Fruit fly (Drosophila melanogaster) whole organism, wandering third instar larva: ENCODE data around the gene CG43759.

ENCODE experiments used
- Abd-B ChIP-seq: fragments of >200 bp; optimal IDR thresholded peaks from 2 replicates; lab custom pipeline; 2017; ENCODE audit warnings: missing biosample characterization, missing genetic modification characterization
- CG32264 ChIP-seq: fragments of 200-800 bp; sonication (Bioruptor generic); optimal IDR thresholded peaks from 2 replicates; lab custom pipeline; 2016; ENCODE audit warnings: missing biosample characterization, missing genetic modification characterization
- CG9705 ChIP-seq: fragments of 200-800 bp; sonication (Bioruptor generic); optimal IDR thresholded peaks from 2 replicates; lab custom pipeline; 2018; ENCODE audit warnings: missing biosample characterization, mild to moderate bottlenecking, missing genetic modification characterization
- CrebA ChIP-seq: fragments of 200-800 bp; sonication (Bioruptor generic); optimal IDR thresholded peaks from 2 replicates; lab custom pipeline; 2016; ENCODE audit warnings: missing biosample characterization, mild to moderate bottlenecking, missing genetic modification characterization, borderline replicate concordance
- Dfd ChIP-seq: fragments of >200 bp; optimal IDR thresholded peaks from 2 replicates; lab custom pipeline; 2017; ENCODE audit warnings: missing biosample characterization, missing genetic modification characterization
- Dif ChIP-seq: fragments of 200-275, 200-300 bp; sonication (Bioruptor generic); optimal IDR thresholded peaks from 2 replicates; lab custom pipeline; 2018; ENCODE audit warnings: missing biosample characterization, missing genetic modification characterization; ENCODE audit not compliant: partially characterized antibody
- GATAd ChIP-seq: sonication (Bioruptor generic); optimal IDR thresholded peaks from 2 replicates; lab custom pipeline; 2016; ENCODE audit warnings: missing biosample characterization, missing genetic modification characterization
- HLH106 ChIP-seq: fragments of 200-800 bp; optimal IDR thresholded peaks from 3 replicates; lab custom pipeline; 2019; ENCODE audit warnings: missing biosample characterization, mild to moderate bottlenecking, missing genetic modification characterization, moderate library complexity
- Hnf4 ChIP-seq: fragments of 200-800 bp; sonication (Bioruptor generic); optimal IDR thresholded peaks from 2 replicates; lab custom pipeline; 2016; ENCODE audit warnings: missing biosample characterization, mild to moderate bottlenecking, missing genetic modification characterization
- Hr78 ChIP-seq: fragments of >200 bp; optimal IDR thresholded peaks from 2 replicates; lab custom pipeline; 2017; ENCODE audit warnings: missing biosample characterization, missing genetic modification characterization
- Hr83 ChIP-seq: fragments of 200-300 bp; sonication (Bioruptor generic); optimal IDR thresholded peaks from 2 replicates; lab custom pipeline; 2016; ENCODE audit warnings: missing biosample characterization, mild to moderate bottlenecking, missing genetic modification characterization, moderate library complexity; ENCODE audit not compliant: poor library complexity, severe bottlenecking
- Jra ChIP-seq: sonication (Bioruptor generic); optimal IDR thresholded peaks from 2 replicates; lab custom pipeline; 2016; ENCODE audit warnings: missing biosample characterization, missing genetic modification characterization
- Mio ChIP-seq: sonication (Bioruptor generic); optimal IDR thresholded peaks from 2 replicates; lab custom pipeline; 2016; ENCODE audit warnings: missing biosample characterization, missing genetic modification characterization
- Myc ChIP-seq: fragments of >200 bp; optimal IDR thresholded peaks from 2 replicates; lab custom pipeline; 2017
- N ChIP-seq: fragments of >200 bp; optimal IDR thresholded peaks from 2 replicates; lab custom pipeline; 2018; ENCODE audit warnings: missing biosample characterization, missing external identifiers, missing genetic modification characterization
- OdsH ChIP-seq: fragments of 200-800 bp; sonication (Bioruptor generic); optimal IDR thresholded peaks from 2 replicates; lab custom pipeline; 2016; ENCODE audit warnings: missing biosample characterization, mild to moderate bottlenecking, missing genetic modification characterization
- Rel ChIP-seq, 2 experiments: fragments of 200-800 bp; sonication (Bioruptor generic) in 1 of 2; optimal IDR thresholded peaks; 2 replicates in 1 of 2; 3 replicates in 1 of 2; lab custom pipeline; 2016 to 2019; ENCODE audit warnings: mild to moderate bottlenecking in 2 of 2, missing biosample characterization in 2 of 2, missing genetic modification characterization in 2 of 2, moderate library complexity in 1 of 2
- Sp1 ChIP-seq: fragments of 200-800 bp; sonication (Bioruptor generic); optimal IDR thresholded peaks from 3 replicates; lab custom pipeline; 2019; ENCODE audit warnings: missing biosample characterization, mild to moderate bottlenecking, missing genetic modification characterization, moderate library complexity
- Vsx2 ChIP-seq: fragments of 200-300, 225-300 bp; sonication (Bioruptor generic); optimal IDR thresholded peaks from 2 replicates; lab custom pipeline; 2018; ENCODE audit warnings: missing biosample characterization, missing genetic modification characterization; ENCODE audit not compliant: partially characterized antibody
- br ChIP-seq: fragments of 200-800 bp; sonication (Bioruptor generic); optimal IDR thresholded peaks from 2 replicates; lab custom pipeline; 2016; ENCODE audit warnings: missing biosample characterization, missing genetic modification characterization
- brk ChIP-seq: fragments of 200-800 bp; sonication (Bioruptor generic); optimal IDR thresholded peaks from 2 replicates; lab custom pipeline; 2016; ENCODE audit warnings: missing biosample characterization, mild to moderate bottlenecking, missing genetic modification characterization
- dl ChIP-seq, 2 experiments: fragments of 175-275, 200-275 bp in 1 of 2; fragments of 200-275 bp in 1 of 2; sonication (Bioruptor generic); optimal IDR thresholded peaks; lab custom pipeline; 2018; ENCODE audit warnings: mild to moderate bottlenecking in 2 of 2, missing biosample characterization in 2 of 2, missing genetic modification characterization in 2 of 2, moderate library complexity in 2 of 2; ENCODE audit not compliant: partially characterized antibody in 2 of 2, insufficient read depth in 1 of 2
- dmrt93B ChIP-seq: fragments of 200-800 bp; sonication (Bioruptor generic); optimal IDR thresholded peaks from 2 replicates; lab custom pipeline; 2018; ENCODE audit warnings: missing biosample characterization, mild to moderate bottlenecking, missing genetic modification characterization
- dsf ChIP-seq: sonication (Bioruptor generic); optimal IDR thresholded peaks from 2 replicates; lab custom pipeline; 2016; ENCODE audit warnings: missing biosample characterization, missing genetic modification characterization, borderline replicate concordance
- ey ChIP-seq: fragments of 200-800 bp; sonication (Bioruptor generic); optimal IDR thresholded peaks from 2 replicates; lab custom pipeline; 2016; ENCODE audit warnings: missing biosample characterization, missing genetic modification characterization
- foxo ChIP-seq, 2 experiments: fragments of 200-800 bp; sonication (Bioruptor generic); optimal IDR thresholded peaks; 2 replicates in 1 of 2; 3 replicates in 1 of 2; lab custom pipeline; 2016 to 2017; ENCODE audit warnings: missing biosample characterization in 2 of 2, missing genetic modification characterization in 2 of 2
- fru ChIP-seq: fragments of 200-800 bp; sonication (Bioruptor generic); optimal IDR thresholded peaks from 3 replicates; lab custom pipeline; 2016; ENCODE audit warnings: missing biosample characterization, mild to moderate bottlenecking, missing genetic modification characterization
- h ChIP-seq: fragments of 200-800 bp; sonication (Bioruptor generic); optimal IDR thresholded peaks from 3 replicates; lab custom pipeline; 2016; ENCODE audit warnings: missing biosample characterization, mild to moderate bottlenecking, missing genetic modification characterization
- jim ChIP-seq: fragments of 175-275, 200-325 bp; sonication (Bioruptor generic); optimal IDR thresholded peaks from 2 replicates; lab custom pipeline; 2016; ENCODE audit warnings: missing biosample characterization, mild to moderate bottlenecking, missing genetic modification characterization
- lola ChIP-seq: fragments of >200 bp; optimal IDR thresholded peaks from 2 replicates; lab custom pipeline; 2017; ENCODE audit warnings: missing biosample characterization, missing genetic modification characterization
- pan ChIP-seq: fragments of >200 bp; optimal IDR thresholded peaks from 2 replicates; lab custom pipeline; 2017
- psq ChIP-seq: fragments of 200-800 bp; sonication (Bioruptor generic); optimal IDR thresholded peaks from 3 replicates; lab custom pipeline; 2017; ENCODE audit warnings: missing biosample characterization, mild to moderate bottlenecking, missing genetic modification characterization, moderate library complexity
- rgr ChIP-seq: fragments of 200-800 bp; sonication (Bioruptor generic); optimal IDR thresholded peaks from 3 replicates; lab custom pipeline; 2016; ENCODE audit warnings: missing biosample characterization, mild to moderate bottlenecking, missing genetic modification characterization
- sage ChIP-seq: fragments of 200-800 bp; sonication (Bioruptor generic); optimal IDR thresholded peaks from 2 replicates; lab custom pipeline; 2016; ENCODE audit warnings: missing biosample characterization, mild to moderate bottlenecking, missing genetic modification characterization
- sv ChIP-seq: fragments of 200-800 bp; sonication (Bioruptor generic); optimal IDR thresholded peaks from 3 replicates; lab custom pipeline; 2016; ENCODE audit warnings: missing biosample characterization, missing genetic modification characterization
- tai ChIP-seq: sonication (Bioruptor generic); optimal IDR thresholded peaks from 2 replicates; lab custom pipeline; 2016; ENCODE audit warnings: missing biosample characterization, missing genetic modification characterization
- usp ChIP-seq: fragments of >200 bp; optimal IDR thresholded peaks from 2 replicates; lab custom pipeline; 2017; ENCODE audit warnings: missing biosample characterization, missing genetic modification characterization
- woc ChIP-seq: sonication (Bioruptor generic); optimal IDR thresholded peaks from 2 replicates; lab custom pipeline; 2016; ENCODE audit warnings: missing biosample characterization, mild to moderate bottlenecking, missing genetic modification characterization

CG43759 gene

dm6 chrX:18926372-18927200 is 3.5 kb upstream of the CG43759 start:
- no peak for TF ChIP-seq Abd-B
- no peak for TF ChIP-seq Hr78 (GFP tag; lab: Kevin White, UChicago)
- no peak for TF ChIP-seq sv (GFP tag; lab: Kevin White, UChicago)
- TF ChIP-seq OdsH (GFP tag; lab: Kevin White, UChicago), result no peak
- peak; percentile 92 for TF ChIP-seq Dfd (GFP tag; lab: Kevin White, UChicago)
- peak; percentile 88 for TF ChIP-seq jim (GFP tag; lab: Kevin White, UChicago)
- TF ChIP-seq br (GFP tag; lab: Kevin White, UChicago), result no peak
- no peak for TF ChIP-seq CG9705
- TF ChIP-seq ey, result no peak
- no peak for TF ChIP-seq sage (GFP tag; lab: Kevin White, UChicago)
- no peak for TF ChIP-seq lola (GFP tag; lab: Kevin White, UChicago)
- TF ChIP-seq Vsx2 (GFP tag; lab: Kevin White, UChicago), result no peak
- TF ChIP-seq Hnf4, result no peak
- TF ChIP-seq Rel (GFP tag; optimal IDR thresholded peaks at IDR 0.05; lab: Kevin White, UChicago), result no peak
- peak; percentile 23 for TF ChIP-seq Rel (tag; optimal IDR thresholded peaks at IDR 0.05; lab: Kevin White, UChicago)
- no peak for TF ChIP-seq pan (lab: Kevin White, UChicago)
- TF ChIP-seq dmrt93B (GFP tag; lab: Kevin White, UChicago), result no peak
- TF ChIP-seq HLH106 (tag; lab: Kevin White, UChicago), result no peak
- no peak for TF ChIP-seq Mio (GFP tag; lab: Kevin White, UChicago)
- TF ChIP-seq tai (GFP tag; lab: Kevin White, UChicago), result no peak
- TF ChIP-seq dl (GFP tag; optimal IDR thresholded peaks at IDR 0.05; lab: Kevin White, UChicago; ENCODE audit: insufficient read depth in 1 of 2, partially characterized antibody in 2 of 2), result no peak
- TF ChIP-seq GATAd, result no peak
- no peak for TF ChIP-seq Hr83
- TF ChIP-seq brk, result no peak
- TF ChIP-seq Dif, result peak; percentile 13
- TF ChIP-seq usp (GFP tag; lab: Kevin White, UChicago), result no peak
- peak; percentile 54 for TF ChIP-seq woc (GFP tag; lab: Kevin White, UChicago)
- no peak for TF ChIP-seq rgr (GFP tag; lab: Kevin White, UChicago)
- no peak for TF ChIP-seq fru (GFP tag; lab: Kevin White, UChicago)
- no peak for TF ChIP-seq Myc
- TF ChIP-seq psq (GFP tag; lab: Kevin White, UChicago), result peak; percentile 16
- no peak for TF ChIP-seq Sp1 (GFP tag; lab: Kevin White, UChicago)

- TF ChIP-seq usp (GFP tag; lab: Kevin White, UChicago) (no peak), Dif (no peak), CG32264 (no peak), Rel (GFP tag; optimal IDR thresholded peaks at IDR 0.05; lab: Kevin White, UChicago) (no peak), Rel (tag; optimal IDR thresholded peaks at IDR 0.05; lab: Kevin White, UChicago) (peak; percentile 35), Dfd (GFP tag; lab: Kevin White, UChicago) (peak; percentile 14), Hnf4 (no peak), woc (GFP tag; lab: Kevin White, UChicago) (peak; percentile 59), CrebA (GFP tag; lab: Kevin White, UChicago) (no peak), jim (GFP tag; lab: Kevin White, UChicago) (no peak), fru (GFP tag; lab: Kevin White, UChicago) (peak; percentile 68), dsf (GFP tag; lab: Kevin White, UChicago) (no peak), dl (GFP tag; optimal IDR thresholded peaks at IDR 0.05; lab: Kevin White, UChicago; ENCODE audit: insufficient read depth in 1 of 2, partially characterized antibody in 2 of 2) (no peak), psq (GFP tag; lab: Kevin White, UChicago) (peak; percentile 88), dmrt93B (GFP tag; lab: Kevin White, UChicago) (peak; percentile 80), brk (no peak), sage (GFP tag; lab: Kevin White, UChicago) (no peak), pan (lab: Kevin White, UChicago) (no peak), h (GFP tag; lab: Kevin White, UChicago) (peak; percentile 53), HLH106 (tag; lab: Kevin White, UChicago) (peak; percentile 89), Hr78 (GFP tag; lab: Kevin White, UChicago) (no peak), tai (GFP tag; lab: Kevin White, UChicago) (no peak), OdsH (GFP tag; lab: Kevin White, UChicago) (peak; percentile 51), Jra (GFP tag; lab: Kevin White, UChicago) (no peak), ey (peak; percentile 16), CG9705 (peak; percentile 74), Hr83 (no peak), N (GFP tag; lab: Kevin White, UChicago) (no peak), br (GFP tag; lab: Kevin White, UChicago) (peak; percentile 11), Sp1 (GFP tag; lab: Kevin White, UChicago) (peak; percentile 91), Myc (no peak), GATAd (no peak), Abd-B (no peak), sv (GFP tag; lab: Kevin White, UChicago) (no peak), lola (GFP tag; lab: Kevin White, UChicago) (no peak), foxo (GFP tag; optimal IDR thresholded peaks at IDR 0.05; lab: Kevin White, UChicago) (peak in 1 of 2 experiments; percentile 78), rgr (GFP tag; lab: Kevin White, UChicago) (peak; percentile 64)
Measured at dm6 chrX:18928608-18929059, 1.5 kb upstream of the CG43759 start.
